Fruit fly (Drosophila melanogaster) whole organism, embryonic: ENCODE measurements around the gene CG5104.
A peak's percentile ranks its signal among the peaks of the same experiment; 100 is the strongest.

ENCODE experiments used
- CG13287 ChIP-seq: fragments of 200-800 bp; sonication (Bioruptor generic); IDR thresholded peaks from 2 replicates; pipeline ENCODE4 v1.3.6; 2022; ENCODE audit warnings: missing biosample characterization, missing genetic modification characterization; ENCODE audit not compliant: partially characterized antibody
- CG3163 ChIP-seq: fragments of 200-800 bp; sonication (Bioruptor generic); optimal IDR thresholded peaks from 3 replicates; lab custom pipeline; 2016; ENCODE audit warnings: missing biosample characterization, missing genetic modification characterization
- Kr ChIP-seq: fragments of 200-800 bp; sonication (Bioruptor generic); optimal IDR thresholded peaks from 2 replicates; lab custom pipeline; 2017; ENCODE audit warnings: missing biosample characterization, mild to moderate bottlenecking, missing genetic modification characterization
- ato ChIP-seq: fragments of 200-800 bp; sonication (Bioruptor generic); IDR thresholded peaks from 2 replicates; pipeline ENCODE4 v1.3.6; 2022; ENCODE audit warnings: missing biosample characterization, missing genetic modification characterization; ENCODE audit not compliant: partially characterized antibody
- dysf ChIP-seq: fragments of 200-800 bp; sonication (Bioruptor generic); IDR thresholded peaks from 3 replicates; pipeline ENCODE4 v1.3.6; 2022; ENCODE audit warnings: missing biosample characterization, missing genetic modification characterization
- trem ChIP-seq: fragments of 200-800 bp; optimal IDR thresholded peaks from 3 replicates; lab custom pipeline; 2019; ENCODE audit warnings: missing biosample characterization, mild to moderate bottlenecking, missing genetic modification characterization, moderate library complexity

DNA sequence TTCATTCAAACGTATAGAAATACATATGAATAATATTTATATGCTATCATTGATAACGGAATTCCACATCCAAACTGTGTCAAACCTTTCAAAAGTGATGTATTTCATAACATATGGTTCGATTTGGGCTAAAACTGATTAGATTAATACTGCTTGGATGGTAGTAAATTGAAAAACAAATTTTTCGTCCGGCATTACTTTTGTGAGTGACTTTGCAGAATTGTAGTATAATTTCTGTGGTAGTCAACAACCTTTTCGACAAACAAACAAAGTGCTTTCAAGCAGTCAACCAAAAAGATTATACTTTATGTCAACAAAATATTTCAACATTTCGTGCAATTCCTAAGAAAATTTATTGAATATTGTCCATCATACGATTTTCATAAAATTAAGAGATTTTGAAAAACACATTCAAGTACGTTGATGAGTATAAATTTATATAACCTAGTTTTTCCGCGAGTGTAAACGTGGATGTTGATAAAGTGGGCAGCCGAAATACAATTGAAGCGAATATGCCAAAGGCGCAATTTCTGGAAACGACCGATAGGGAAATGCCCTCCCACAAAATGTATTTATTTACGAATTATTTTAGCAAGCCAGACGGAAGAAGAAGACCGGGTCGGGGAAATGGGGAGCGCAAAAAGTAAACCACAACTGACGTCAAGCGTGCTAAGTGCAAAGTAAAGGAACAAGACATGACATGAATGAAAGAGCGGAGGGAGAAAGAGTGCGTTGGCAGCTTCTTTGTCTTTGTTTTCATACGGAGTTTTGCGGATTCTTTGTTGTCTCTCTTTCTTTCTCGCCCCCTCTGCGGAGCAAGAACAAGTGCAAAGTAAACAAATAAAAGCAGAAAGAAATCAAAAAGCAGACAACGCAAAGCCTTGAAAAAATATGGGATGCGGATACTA is 2.7 kb upstream of the CG5104 start:
- TF ChIP-seq CG3163 (GFP tag; lab: Kevin White, UChicago) (peak; percentile 75), dysf (GFP tag; lab: Robert Waterston, UW) (0 out of 3 replicates have a peak, but pooled peaks have one; percentile 40), Kr (GFP tag; lab: Kevin White, UChicago) (no peak), CG13287 (no peak), trem (tag; lab: Kevin White, UChicago) (no peak), ato (GFP tag; lab: Robert Waterston, UW) (no peak)
